Fruit fly (Drosophila melanogaster) S2 (cell line): ENCODE measurements around the gene CG17919.

Source experiments
- CG8478 ChIP-seq: fragments of >200 bp; optimal IDR thresholded peaks from 2 replicates; lab custom pipeline; 2018
- CTCF ChIP-seq, 2 experiments: fragments of >200 bp; optimal IDR thresholded peaks; 2 replicates each; lab custom pipeline; 2018

DNA sequence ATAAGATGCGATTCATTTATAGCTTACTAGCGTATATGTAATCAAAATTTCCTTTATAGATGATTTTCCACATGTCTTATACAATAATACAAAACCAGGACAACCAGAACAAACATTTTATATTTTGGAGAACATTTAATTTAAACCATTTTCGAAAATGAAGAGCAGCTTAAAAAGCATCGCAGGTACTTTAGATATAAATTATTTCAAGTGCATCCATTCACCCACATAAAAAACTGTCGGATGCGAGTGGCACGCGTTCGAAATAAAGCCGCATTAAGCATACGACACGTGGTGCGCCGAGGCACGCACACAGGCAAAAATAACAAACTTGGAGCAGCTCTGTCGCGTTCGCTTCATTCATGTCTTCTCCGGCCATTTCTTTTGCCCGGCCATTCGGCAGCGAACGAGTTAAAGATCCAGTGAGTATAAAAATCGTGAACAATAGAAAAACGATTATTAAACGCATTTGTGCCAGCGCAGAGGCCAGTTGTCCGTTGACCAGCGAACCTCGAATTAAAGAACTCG, 8.9 kb upstream of the CG17919 start, which contains the start of gene Osi19:
- TF ChIP-seq CTCF (optimal IDR thresholded peaks at IDR 0.05; lab: Kevin White, UChicago) (no peak), CG8478 (no peak)
